Worm (Caenorhabditis elegans): Measurements from ENCODE around the gene gpd-3.

The gpd-3 gene

ce11 chrX:3112946-3113427 is at the start of gene gpd-3:
Gene gpd-3, minus strand, starts transcription at chrX:3113341.
- TF ChIP-seq tag-97 (GFP tag; IDR thresholded peaks at IDR 0.05) (no peak), T26A8.4 (GFP tag; IDR thresholded peaks at IDR 0.05) (peak; percentile 75), aly-2 (tag; optimal IDR thresholded peaks at IDR 0.05) (no peak), zfp-3 (GFP tag; conservative IDR thresholded peaks at IDR 0.05) (peak; percentile 89), egl-43 (GFP tag; IDR thresholded peaks at IDR 0.05) (0 out of 2 replicates have a peak, but pooled peaks have one; percentile 59), F49E8.2 (tag; optimal IDR thresholded peaks at IDR 0.05; ENCODE audit: borderline replicate concordance) (no peak), tra-1 (GFP tag; IDR thresholded peaks at IDR 0.05) (peak; percentile 34; the same call in 1 of the 2 replicates), lsy-2 (tag; optimal IDR thresholded peaks at IDR 0.05) (no peak), dmd-6 (GFP tag; IDR thresholded peaks at IDR 0.05) (peak; percentile 28; the same call in 1 of the 2 replicates), nhr-11 (tag; optimal IDR thresholded peaks at IDR 0.05) (no peak), nhr-102 (tag; optimal IDR thresholded peaks at IDR 0.05) (peak; percentile 23), rbr-2 (tag; optimal IDR thresholded peaks at IDR 0.05) (no peak), Y48G9A.11 (GFP tag; IDR thresholded peaks at IDR 0.05) (no peak), ama-1 (optimal IDR thresholded peaks at IDR 0.05) (peak; percentile 92), hmg-1.1 (GFP tag; IDR thresholded peaks at IDR 0.05) (peak; percentile 41; the same call in 1 of the 2 replicates), ZK546.5 (tag; optimal IDR thresholded peaks at IDR 0.05) (no peak), daf-16 (GFP tag; optimal IDR thresholded peaks at IDR 0.05) (no peak), daf-16 (tag; optimal IDR thresholded peaks at IDR 0.05) (peak; percentile 41), arid-1 (GFP tag; conservative IDR thresholded peaks at IDR 0.05) (peak; percentile 27; the same call in 1 of the 2 replicates), dpl-1 (GFP tag; optimal IDR thresholded peaks at IDR 0.05) (no peak), daf-12 (tag; optimal IDR thresholded peaks at IDR 0.05) (no peak), dmd-8 (GFP tag; IDR thresholded peaks at IDR 0.05) (peak; percentile 27; the same call in 1 of the 2 replicates), T20F7.1 (GFP tag; optimal IDR thresholded peaks at IDR 0.05) (no peak), lin-29 (GFP tag; IDR thresholded peaks at IDR 0.05) (0 out of 2 replicates have a peak, but pooled peaks have one; percentile 27), ztf-11 (tag; optimal IDR thresholded peaks at IDR 0.05) (no peak), aha-1 (tag) (peak; percentile 60), mep-1 (tag; optimal IDR thresholded peaks at IDR 0.05) (peak; percentile 60), lin-38 (GFP tag; IDR thresholded peaks at IDR 0.05) (peak; percentile 43), madf-9 (GFP tag; conservative IDR thresholded peaks at IDR 0.05) (0 out of 2 replicates have a peak, but pooled peaks have one; percentile 7)

DNA sequence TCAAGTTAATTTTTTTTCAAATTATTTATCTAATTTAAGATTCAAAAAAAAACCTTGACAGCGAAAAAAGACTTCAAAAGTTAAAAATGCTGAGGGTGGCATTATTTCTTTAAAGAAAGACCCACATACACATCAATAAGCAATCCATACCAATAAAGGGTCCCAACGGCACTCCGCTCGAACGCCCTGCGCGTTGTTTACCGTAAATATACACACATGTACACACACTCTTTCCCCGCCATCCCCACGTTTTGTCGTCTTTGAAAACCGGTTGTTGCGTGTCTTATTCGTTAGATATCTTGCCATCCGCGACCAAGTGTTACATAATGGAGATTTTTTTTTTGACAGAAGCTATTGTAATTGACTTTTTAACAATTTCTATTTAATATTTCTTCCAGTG is 46.4 kb upstream of the gpd-3 start, which contains the start of gene gcc-1:
Gene gcc-1, plus strand, starts transcription at position 399 of the 400 bp plus-strand sequence.
- no peak for TF ChIP-seq nhr-10 (tag; optimal IDR thresholded peaks at IDR 0.05)
- TF ChIP-seq mep-1 (tag; optimal IDR thresholded peaks at IDR 0.05), result peak; percentile 49
- TF ChIP-seq nhr-102 (tag; optimal IDR thresholded peaks at IDR 0.05), result peak; percentile 13
- TF ChIP-seq hlh-11 (tag; optimal IDR thresholded peaks at IDR 0.05), result peak; percentile 33
- TF ChIP-seq duxl-1 (tag; optimal IDR thresholded peaks at IDR 0.05; ENCODE audit: poor library complexity), result no peak
- TF ChIP-seq tra-1 (GFP tag; IDR thresholded peaks at IDR 0.05), result no peak
- TF ChIP-seq Y48G9A.11 (GFP tag; IDR thresholded peaks at IDR 0.05), result no peak
- no peak for TF ChIP-seq ama-1 (optimal IDR thresholded peaks at IDR 0.05)
- peak; percentile 64; the same call in 1 of the 2 replicates for TF ChIP-seq hmg-1.1 (GFP tag; IDR thresholded peaks at IDR 0.05)
- TF ChIP-seq ctbp-1 (GFP tag; IDR thresholded peaks at IDR 0.05), result no peak
- peak in 1 of 2 experiments; percentile 45 for TF ChIP-seq mdl-1 (tag; optimal IDR thresholded peaks at IDR 0.05)
- peak; percentile 0 for TF ChIP-seq spr-1 (tag; optimal IDR thresholded peaks at IDR 0.05)
- TF ChIP-seq T20F7.1 (GFP tag; optimal IDR thresholded peaks at IDR 0.05), result peak; percentile 93
- peak in 1 of 2 experiments; percentile 17 for TF ChIP-seq hif-1 (tag; optimal IDR thresholded peaks at IDR 0.05)
- no peak for TF ChIP-seq jun-1 (tag; optimal IDR thresholded peaks at IDR 0.05)
- TF ChIP-seq R02D3.7 (tag; optimal IDR thresholded peaks at IDR 0.05), result peak; percentile 59
- peak; percentile 69 for TF ChIP-seq mes-2 (tag; optimal IDR thresholded peaks at IDR 0.05; ENCODE audit: poor library complexity, severe bottlenecking)
- TF ChIP-seq nhr-42 (GFP tag; IDR thresholded peaks at IDR 0.05), result no peak
- no peak for TF ChIP-seq tag-97 (GFP tag; IDR thresholded peaks at IDR 0.05)
- TF ChIP-seq nhr-28 (tag; optimal IDR thresholded peaks at IDR 0.05), result no peak
- peak; percentile 10 for TF ChIP-seq dve-1 (tag; optimal IDR thresholded peaks at IDR 0.05; ENCODE audit: insufficient read depth)
- TF ChIP-seq lin-29 (GFP tag; IDR thresholded peaks at IDR 0.05), result no peak
- TF ChIP-seq skn-1 (tag; optimal IDR thresholded peaks at IDR 0.05), result no peak
- TF ChIP-seq mxl-3 (GFP tag; optimal IDR thresholded peaks at IDR 0.05), result peak; percentile 96
- no peak for TF ChIP-seq nhr-6 (tag; optimal IDR thresholded peaks at IDR 0.05)
- no peak for TF ChIP-seq F49E8.2 (tag; optimal IDR thresholded peaks at IDR 0.05; ENCODE audit: borderline replicate concordance)
- no peak for TF ChIP-seq lin-13 (GFP tag; optimal IDR thresholded peaks at IDR 0.05)
- no peak for TF ChIP-seq nhr-11 (tag; optimal IDR thresholded peaks at IDR 0.05)
- no peak for TF ChIP-seq php-3 (GFP tag; IDR thresholded peaks at IDR 0.05)
- TF ChIP-seq aha-1 (tag), result peak; percentile 95
- no peak for TF ChIP-seq ZK337.2 (GFP tag; IDR thresholded peaks at IDR 0.05)
- TF ChIP-seq nhr-77 (tag; optimal IDR thresholded peaks at IDR 0.05), result no peak
